Worm (Caenorhabditis elegans) whole organism, L4/young adult: ENCODE measurements around the gene snpc-1.1.

Source experiments
- dao-5 ChIP-seq: sonication (generic microtip); optimal IDR thresholded peaks from 2 replicates; lab custom pipeline; 2016; ENCODE audit warnings: missing genotype, missing genetic modification characterization, moderate library complexity, missing compliant biosample characterization
- him-1 ChIP-seq: sonication (generic microtip); optimal IDR thresholded peaks from 2 replicates; lab custom pipeline; 2016; ENCODE audit warnings: missing genotype, missing genetic modification reagents, missing genetic modification characterization, missing compliant biosample characterization

DNA sequence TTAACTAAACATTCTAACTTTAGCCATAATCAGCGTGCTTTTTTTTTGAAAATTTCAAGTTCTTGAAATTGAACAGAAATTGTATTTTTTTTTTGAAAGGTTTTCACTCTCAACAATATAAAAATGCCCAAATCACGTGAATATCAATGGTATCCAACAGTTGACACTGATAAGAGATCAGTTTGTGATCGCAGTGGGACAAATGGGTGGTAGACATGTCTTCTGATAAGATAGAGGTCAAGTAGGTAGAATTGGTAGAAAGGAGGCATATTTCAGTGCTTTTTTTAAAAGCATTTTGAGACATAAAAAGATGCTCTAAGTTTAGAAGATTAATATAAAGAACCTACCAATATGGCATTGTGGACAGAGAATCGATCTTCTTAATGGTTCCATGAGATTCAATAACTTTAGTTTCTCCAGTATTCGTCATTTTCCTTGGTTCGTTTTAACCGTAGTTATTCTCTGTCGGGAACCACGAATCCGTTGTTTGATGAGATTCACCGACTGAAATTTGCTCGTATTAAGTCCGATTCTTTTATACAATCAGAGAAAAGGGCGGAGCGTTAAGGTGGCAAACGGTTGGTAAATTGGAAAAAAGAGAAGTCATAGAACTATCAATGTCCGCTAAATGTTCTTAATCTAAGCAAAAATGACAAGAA, 3.7 kb downstream of the snpc-1.1 start, which contains the start of gene mthf-1:
- TF ChIP-seq him-1 (tag; lab: Kevin White, UChicago) (no peak), dao-5 (no peak)
